Worm (Caenorhabditis elegans) whole organism, L1 larva: Measurements from ENCODE around the gene C01B9.4.
A peak's percentile ranks its signal among the peaks of the same experiment; 100 is the strongest.

Experiments
- ama-1 ChIP-seq: fragments of 150-350 bp; optimal IDR thresholded peaks from 2 replicates; lab custom pipeline; 2014
- blmp-1 ChIP-seq: fragments of 150-350 bp; optimal IDR thresholded peaks from 2 replicates; lab custom pipeline; 2014; ENCODE audit warnings: missing biosample characterization, missing genetic modification characterization
- ceh-82 ChIP-seq, 3 experiments: fragments of 150-350 bp in 1 of 3; sonication (generic microtip) in 2 of 3; optimal IDR thresholded peaks; 2 replicates each; lab custom pipeline; 2014 to 2017; ENCODE audit warnings: missing biosample characterization in 3 of 3, missing genetic modification characterization in 3 of 3
- ceh-88 ChIP-seq: fragments of 200-800 bp; sonication (Bioruptor generic); IDR thresholded peaks from 2 replicates; pipeline ENCODE4 v1.3.6; 2022; ENCODE audit warnings: missing genetic modification characterization, missing compliant biosample characterization
- ces-1 ChIP-seq: fragments of 150-350 bp; optimal IDR thresholded peaks from 2 replicates; lab custom pipeline; 2014; ENCODE audit warnings: missing biosample characterization, missing genetic modification reagents, missing genetic modification characterization
- dpl-1 ChIP-seq, 3 experiments: fragments of 150-350 bp in 2 of 3; sonication (generic microtip) in 1 of 3; optimal IDR thresholded peaks; 2 replicates each; lab custom pipeline; 2014 to 2017; ENCODE audit warnings: missing biosample characterization in 3 of 3, missing genetic modification characterization in 3 of 3, missing genetic modification reagents in 3 of 3
- dsc-1 ChIP-seq: sonication (generic microtip); optimal IDR thresholded peaks from 2 replicates; lab custom pipeline; 2016; ENCODE audit warnings: mild to moderate bottlenecking, missing genetic modification characterization, missing compliant biosample characterization
- efl-1 ChIP-seq, 4 experiments: fragments of 150-350 bp; optimal IDR thresholded peaks in 3 of 4; peaks in 1 of 4; 1 replicate in 1 of 4; 2 replicates in 3 of 4; lab custom pipeline; 2014; ENCODE audit warnings: missing biosample characterization in 2 of 4, missing genetic modification characterization in 2 of 4, missing genetic modification reagents in 2 of 4
- efl-3 ChIP-seq: fragments of 200-800 bp; sonication (Bioruptor generic); optimal IDR thresholded peaks from 2 replicates; lab custom pipeline; 2018; ENCODE audit warnings: mild to moderate bottlenecking, missing genetic modification characterization, missing compliant biosample characterization
- elt-2 ChIP-seq: sonication (generic microtip); optimal IDR thresholded peaks from 2 replicates; lab custom pipeline; 2016; ENCODE audit warnings: missing genetic modification characterization, mild to moderate bottlenecking, inconsistent platforms, missing compliant biosample characterization, missing genetic modification reagents
- elt-3 ChIP-seq, 6 experiments: fragments of 150-350 bp in 1 of 6; sonication (generic microtip); optimal IDR thresholded peaks; 2 replicates each; lab custom pipeline; 2017 to 2018; ENCODE audit warnings: missing biosample characterization in 6 of 6, missing genetic modification characterization in 6 of 6, inconsistent platforms in 1 of 6
- fkh-8 ChIP-seq: sonication (generic microtip); optimal IDR thresholded peaks from 2 replicates; lab custom pipeline; 2016; ENCODE audit warnings: mild to moderate bottlenecking, missing genetic modification characterization, missing compliant biosample characterization
- fos-1 ChIP-seq: fragments of 150-350 bp; optimal IDR thresholded peaks from 2 replicates; lab custom pipeline; 2014; ENCODE audit warnings: missing biosample characterization, missing genetic modification characterization
- hlh-4 ChIP-seq: sonication (generic microtip); optimal IDR thresholded peaks from 2 replicates; lab custom pipeline; 2016; ENCODE audit warnings: mild to moderate bottlenecking, missing genetic modification characterization, missing compliant biosample characterization
- isw-1 ChIP-seq: fragments of 200-800 bp; sonication (Bioruptor generic); IDR thresholded peaks from 2 replicates; pipeline ENCODE4 v1.3.6; 2022; ENCODE audit warnings: missing genetic modification characterization, missing compliant biosample characterization
- jun-1 ChIP-seq: fragments of 150-350 bp; optimal IDR thresholded peaks from 2 replicates; lab custom pipeline; 2014; ENCODE audit warnings: missing biosample characterization, missing genetic modification reagents, missing genetic modification characterization
- lin-14 ChIP-seq: fragments of 200-800 bp; sonication (Bioruptor generic); optimal IDR thresholded peaks from 2 replicates; lab custom pipeline; 2018; ENCODE audit warnings: mild to moderate bottlenecking, missing genetic modification characterization, moderate library complexity, missing compliant biosample characterization
- lin-35 ChIP-seq, 2 experiments: fragments of 150-350 bp; optimal IDR thresholded peaks; 2 replicates each; lab custom pipeline; 2014; ENCODE audit warnings: missing biosample characterization in 2 of 2, missing genetic modification characterization in 2 of 2, missing genetic modification reagents in 2 of 2
- lin-39 ChIP-seq: fragments of 150-350 bp; optimal IDR thresholded peaks from 2 replicates; lab custom pipeline; 2014; ENCODE audit warnings: missing biosample characterization, missing genetic modification reagents, missing genetic modification characterization
- lir-3 ChIP-seq: sonication (generic microtip); optimal IDR thresholded peaks from 2 replicates; lab custom pipeline; 2016; ENCODE audit warnings: mild to moderate bottlenecking, missing genetic modification characterization, moderate library complexity, missing compliant biosample characterization; ENCODE audit not compliant: poor library complexity
- lsy-2 ChIP-seq, 2 experiments: fragments of 150-350 bp; optimal IDR thresholded peaks; 2 replicates each; lab custom pipeline; 2014; ENCODE audit warnings: missing biosample characterization in 2 of 2, missing genetic modification characterization in 2 of 2
- mep-1 ChIP-seq: fragments of 150-350 bp; optimal IDR thresholded peaks from 2 replicates; lab custom pipeline; 2014; ENCODE audit warnings: missing biosample characterization, missing genetic modification characterization
- nhr-12 ChIP-seq: sonication (generic microtip); optimal IDR thresholded peaks from 2 replicates; lab custom pipeline; 2017; ENCODE audit warnings: missing biosample characterization, missing genetic modification characterization
- nhr-19 ChIP-seq: fragments of 200-800 bp; sonication (Bioruptor generic); conservative IDR thresholded peaks from 2 replicates; pipeline ENCODE4 v1.3.6; 2022; ENCODE audit warnings: missing genetic modification characterization, missing compliant biosample characterization
- nhr-20 ChIP-seq: sonication (generic microtip); optimal IDR thresholded peaks from 2 replicates; lab custom pipeline; 2016; ENCODE audit warnings: mild to moderate bottlenecking, missing genetic modification characterization, missing compliant biosample characterization
- nhr-47 ChIP-seq: sonication (generic microtip); optimal IDR thresholded peaks from 2 replicates; lab custom pipeline; 2016; ENCODE audit warnings: mild to moderate bottlenecking, missing genetic modification characterization, moderate library complexity, missing compliant biosample characterization
- nhr-71 ChIP-seq: sonication (generic microtip); optimal IDR thresholded peaks from 2 replicates; lab custom pipeline; 2016; ENCODE audit warnings: mild to moderate bottlenecking, missing genetic modification characterization, moderate library complexity, missing compliant biosample characterization
- nhr-77 ChIP-seq: fragments of 150-350 bp; optimal IDR thresholded peaks from 2 replicates; lab custom pipeline; 2014; ENCODE audit warnings: missing biosample characterization, missing genetic modification characterization
- nhr-85 ChIP-seq: sonication (generic microtip); peaks from one replicate; lab custom pipeline; 2016; ENCODE audit warnings: missing genetic modification characterization, inconsistent platforms, missing compliant biosample characterization
- nhr-90 ChIP-seq: sonication (generic microtip); optimal IDR thresholded peaks from 2 replicates; lab custom pipeline; 2016; ENCODE audit warnings: mild to moderate bottlenecking, missing genetic modification characterization, missing compliant biosample characterization; ENCODE audit not compliant: poor library complexity
- rnt-1 ChIP-seq: sonication (generic microtip); optimal IDR thresholded peaks from 2 replicates; lab custom pipeline; 2016; ENCODE audit warnings: mild to moderate bottlenecking, missing genetic modification characterization, moderate library complexity, missing compliant biosample characterization
- skn-1 ChIP-seq: fragments of 150-350 bp; optimal IDR thresholded peaks from 2 replicates; lab custom pipeline; 2014; ENCODE audit warnings: missing biosample characterization, missing genetic modification characterization
- snpc-4 ChIP-seq: fragments of 150-350 bp; optimal IDR thresholded peaks from 2 replicates; lab custom pipeline; 2014; ENCODE audit warnings: missing biosample characterization, missing genetic modification characterization
- snu-23 ChIP-seq: sonication (generic microtip); optimal IDR thresholded peaks from 2 replicates; lab custom pipeline; 2016; ENCODE audit warnings: missing genetic modification characterization, missing compliant biosample characterization
- sup-37 ChIP-seq: fragments of 200-800 bp; sonication (Bioruptor generic); optimal IDR thresholded peaks from 2 replicates; lab custom pipeline; 2018; ENCODE audit warnings: mild to moderate bottlenecking, missing genetic modification characterization, missing compliant biosample characterization
- swsn-7 ChIP-seq: sonication (generic microtip); optimal IDR thresholded peaks from 2 replicates; lab custom pipeline; 2016; ENCODE audit warnings: missing genetic modification characterization, missing compliant biosample characterization
- tbx-2 ChIP-seq: sonication (generic microtip); optimal IDR thresholded peaks from 2 replicates; lab custom pipeline; 2016; ENCODE audit warnings: missing genetic modification characterization, missing compliant biosample characterization
- unc-86 ChIP-seq: sonication (generic microtip); optimal IDR thresholded peaks from 2 replicates; lab custom pipeline; 2016; ENCODE audit warnings: missing genetic modification characterization, missing compliant biosample characterization
- unc-98 ChIP-seq: fragments of 200-800 bp; sonication (Bioruptor generic); IDR thresholded peaks from 2 replicates; pipeline ENCODE4 v1.3.6; 2022; ENCODE audit warnings: missing genetic modification characterization, missing compliant biosample characterization
- xbp-1 ChIP-seq: sonication (generic microtip); optimal IDR thresholded peaks from 2 replicates; lab custom pipeline; 2016; ENCODE audit warnings: missing genetic modification characterization, missing compliant biosample characterization
- ztf-11 ChIP-seq, 2 experiments: sonication (generic microtip); optimal IDR thresholded peaks; 2 replicates each; lab custom pipeline; 2016 to 2017; ENCODE audit warnings: missing genetic modification characterization in 2 of 2, missing biosample characterization in 1 of 2, missing compliant biosample characterization in 1 of 2

C01B9.4 gene

ce11 chrII:13783880-13784279, at the start of gene C01B9.4:
Gene C01B9.4 (minus strand): TSS chrII:13783980.
- no peak for TF ChIP-seq hlh-4 (tag; lab: Kevin White, UChicago)
- TF ChIP-seq ces-1 = no peak
- no peak for TF ChIP-seq unc-98
- TF ChIP-seq dpl-1 (GFP tag; optimal IDR thresholded peaks at IDR 0.05; lab: Kevin White, UChicago) = no peak
- TF ChIP-seq snu-23 (GFP tag; lab: Kevin White, UChicago) = no peak
- TF ChIP-seq nhr-47 (tag; lab: Kevin White, UChicago) = no peak
- TF ChIP-seq blmp-1 (tag; lab: Kevin White, UChicago) = no peak

DNA sequence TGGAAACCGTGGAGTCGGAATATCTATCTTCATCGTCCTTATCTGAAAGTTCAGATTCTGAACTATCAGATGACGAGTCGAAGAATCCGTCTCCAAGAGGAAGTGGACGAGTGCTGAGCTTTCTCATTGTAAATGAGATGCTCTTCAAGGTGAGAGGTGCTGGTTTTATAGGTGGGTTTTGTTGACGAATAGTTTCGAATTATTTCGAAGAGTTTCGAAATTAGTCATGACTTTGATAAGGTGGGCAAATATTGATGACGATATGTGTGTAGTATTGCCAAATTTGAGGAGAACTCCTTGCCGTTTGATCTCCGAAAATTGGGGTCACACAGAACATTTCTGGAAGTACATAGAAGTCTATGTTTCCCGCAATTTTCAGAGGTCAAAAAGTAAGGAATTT, 49.7 kb upstream of the C01B9.4 start, which contains the start of gene F08G2.5:
Gene F08G2.5 (minus strand): TSS at position 127 of the 400 bp plus-strand sequence.
- TF ChIP-seq blmp-1 (tag; lab: Kevin White, UChicago) = no peak
- no peak for TF ChIP-seq nhr-12 (tag; lab: Kevin White, UChicago)
- TF ChIP-seq lin-35 (GFP tag; optimal IDR thresholded peaks at IDR 0.05; lab: Kevin White, UChicago) = peak in 1 of 2 experiments; percentile 33

DNA sequence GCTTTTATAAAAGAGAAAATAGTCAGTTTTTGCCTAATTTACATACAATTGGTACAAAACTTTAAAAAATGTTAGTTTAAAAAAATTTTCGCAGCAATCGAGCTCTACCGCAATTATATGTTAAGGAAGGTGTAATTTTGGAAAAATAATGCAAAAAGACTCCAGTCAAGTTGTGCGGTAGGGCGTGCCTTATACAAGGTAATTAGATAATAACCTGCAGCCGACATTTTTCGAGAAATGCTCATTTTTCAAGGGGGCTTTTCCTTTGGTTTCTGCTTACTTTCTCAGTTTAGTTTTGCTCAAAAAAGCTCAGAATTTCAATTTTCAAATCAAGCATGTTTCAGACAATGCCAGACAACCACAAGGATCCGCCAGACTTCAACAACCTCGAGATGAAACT, 46.5 kb upstream of the C01B9.4 start, which contains the start of gene F08G2.4:
Gene F08G2.4 (plus strand): TSS at position 348 of the 400 bp plus-strand sequence.
- no peak for TF ChIP-seq efl-1 (optimal IDR thresholded peaks at IDR 0.05; lab: Kevin White, UChicago)
- peak in 1 of 2 experiments; percentile 74 for TF ChIP-seq efl-1 (GFP tag; optimal IDR thresholded peaks at IDR 0.05 in 1 of 2; lab: Kevin White, UChicago)
- TF ChIP-seq fkh-8 (tag; lab: Kevin White, UChicago) = no peak

DNA sequence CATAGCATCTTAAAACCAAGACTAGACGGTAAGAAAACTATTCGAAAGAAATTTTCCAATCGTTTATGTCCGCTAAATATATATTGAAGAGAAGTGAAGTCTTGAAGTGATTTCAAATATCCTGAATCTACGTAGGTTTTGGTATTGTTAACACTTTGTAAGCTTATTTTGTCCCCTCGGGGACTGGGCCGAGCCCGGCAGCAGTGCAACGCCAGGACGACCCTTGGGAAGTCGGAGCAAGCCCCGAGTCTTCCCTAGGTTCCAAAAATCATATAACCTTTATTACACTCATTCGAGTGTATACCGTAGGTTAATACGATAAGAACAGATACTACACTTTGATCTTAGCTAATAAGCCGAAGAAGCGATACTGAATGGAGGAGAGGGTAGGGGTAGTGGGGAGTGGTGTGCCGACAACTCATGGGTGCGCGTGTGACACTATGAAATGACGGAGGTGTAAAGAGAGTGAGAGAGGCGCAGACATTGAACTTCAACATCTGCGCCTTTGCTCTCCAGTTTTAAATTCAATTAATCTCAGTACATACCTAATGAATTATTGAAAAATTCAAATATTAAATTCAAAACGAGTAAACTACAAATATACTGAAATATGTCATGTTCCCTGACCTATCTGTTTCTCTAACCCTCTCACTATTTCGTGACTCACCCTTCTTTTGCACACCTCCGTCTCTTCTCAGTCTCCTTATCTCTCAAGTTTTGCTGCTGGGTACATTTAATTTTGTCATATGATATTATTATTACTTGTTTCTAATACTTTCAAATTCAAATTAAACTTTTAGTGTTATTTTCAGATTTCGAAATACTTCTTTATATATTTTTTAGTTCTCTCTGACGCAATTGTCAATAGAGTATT, 45.6 kb upstream of the C01B9.4 start:
- TF ChIP-seq dsc-1 = peak; percentile 18
- TF ChIP-seq nhr-71 (tag; lab: Kevin White, UChicago) = peak; percentile 66
- TF ChIP-seq dpl-1 (GFP tag; optimal IDR thresholded peaks at IDR 0.05; lab: Kevin White, UChicago) = peak in 1 of 3 experiments; percentile 26
- peak; percentile 63 for TF ChIP-seq fkh-8 (tag; lab: Kevin White, UChicago)
- peak; percentile 8 to 46 for TF ChIP-seq efl-1 (optimal IDR thresholded peaks at IDR 0.05; lab: Kevin White, UChicago)
- peak; percentile 46 to 75 for TF ChIP-seq efl-1 (GFP tag; optimal IDR thresholded peaks at IDR 0.05 in 1 of 2; lab: Kevin White, UChicago)
- TF ChIP-seq ceh-88 (GFP tag; lab: Robert Waterston, UW) = 0 out of 2 replicates have a peak, but pooled peaks have one; percentile 30
- TF ChIP-seq efl-3 = peak; percentile 9
- TF ChIP-seq lir-3 (tag; lab: Kevin White, UChicago) = peak; percentile 54
- TF ChIP-seq lin-14 (GFP tag; lab: Kevin White, UChicago) = peak; percentile 74
- peak; percentile 83 for TF ChIP-seq nhr-90
- TF ChIP-seq swsn-7 (tag; lab: Kevin White, UChicago) = peak; percentile 45
- peak; percentile 37 for TF ChIP-seq ama-1 (lab: Kevin White, UChicago)
- TF ChIP-seq skn-1 = peak; percentile 53
- TF ChIP-seq tbx-2 = peak; percentile 10
- TF ChIP-seq mep-1 (tag; lab: Kevin White, UChicago) = peak; percentile 45
- TF ChIP-seq rnt-1 = peak; percentile 49
- peak; percentile 17 for TF ChIP-seq jun-1 (tag; lab: Kevin White, UChicago)
- TF ChIP-seq snpc-4 (tag; lab: Kevin White, UChicago) = peak; percentile 96
- TF ChIP-seq lin-39 = peak; percentile 27
- TF ChIP-seq xbp-1 (tag; lab: Kevin White, UChicago) = peak; percentile 35
- TF ChIP-seq elt-2 = peak; percentile 32
- peak; percentile 3 for TF ChIP-seq sup-37
- TF ChIP-seq nhr-77 = peak; percentile 77
- TF ChIP-seq unc-86 = peak; percentile 27
- peak in 1 of 3 experiments; percentile 9 for TF ChIP-seq ceh-82 (tag; optimal IDR thresholded peaks at IDR 0.05; lab: Kevin White, UChicago)
- TF ChIP-seq ztf-11 (tag; optimal IDR thresholded peaks at IDR 0.05; lab: Kevin White, UChicago) = peak in 1 of 2 experiments; percentile 3
- peak; percentile 92 for TF ChIP-seq nhr-85 (tag; lab: Kevin White, UChicago)
- peak in 1 of 2 experiments; percentile 42 for TF ChIP-seq lin-35 (GFP tag; optimal IDR thresholded peaks at IDR 0.05; lab: Kevin White, UChicago)
- peak in 2 of 6 experiments; percentile 43 to 70 for TF ChIP-seq elt-3 (tag; optimal IDR thresholded peaks at IDR 0.05; lab: Kevin White, UChicago)
- TF ChIP-seq isw-1 (GFP tag; lab: Robert Waterston, UW) = 0 out of 2 replicates have a peak, but pooled peaks have one; percentile 6
- peak; percentile 83 for TF ChIP-seq nhr-19 (GFP tag; lab: Robert Waterston, UW)
- peak; percentile 17 for TF ChIP-seq fos-1 (tag; lab: Kevin White, UChicago)
- TF ChIP-seq snu-23 (GFP tag; lab: Kevin White, UChicago) = peak; percentile 63
- TF ChIP-seq nhr-20 (tag; lab: Kevin White, UChicago) = peak; percentile 55
- TF ChIP-seq nhr-47 (tag; lab: Kevin White, UChicago) = peak; percentile 70
- TF ChIP-seq lsy-2 (tag; optimal IDR thresholded peaks at IDR 0.05; lab: Kevin White, UChicago) = peak in 1 of 2 experiments; percentile 40
